Worm (Caenorhabditis elegans) whole organism, L2 larva: ENCODE data around the gene VY10G11R.1.
A peak's percentile ranks its signal among the peaks of the same experiment; 100 is the strongest.

Experiments used
- R02D3.7 ChIP-seq: fragments of 150-350 bp; optimal IDR thresholded peaks from 2 replicates; lab custom pipeline; 2014; ENCODE audit warnings: missing biosample characterization, missing genetic modification characterization
- Y55F3AM.14 ChIP-seq: fragments of 200-800 bp; sonication (Bioruptor generic); optimal IDR thresholded peaks from 2 replicates; lab custom pipeline; 2018; ENCODE audit warnings: mild to moderate bottlenecking, missing genetic modification characterization, missing compliant biosample characterization
- aly-2 ChIP-seq: fragments of 150-350 bp; optimal IDR thresholded peaks from 2 replicates; lab custom pipeline; 2014; ENCODE audit warnings: missing biosample characterization, missing genetic modification characterization
- blmp-1 ChIP-seq: sonication (generic microtip); optimal IDR thresholded peaks from 2 replicates; lab custom pipeline; 2017; ENCODE audit warnings: missing genetic modification characterization, mild to moderate bottlenecking, missing compliant biosample characterization, antibody characterized with exemption, moderate library complexity; ENCODE audit not compliant: insufficient read depth
- ceh-82 ChIP-seq: fragments of 150-350 bp; optimal IDR thresholded peaks from 2 replicates; lab custom pipeline; 2014; ENCODE audit warnings: missing biosample characterization, missing genetic modification characterization
- egl-27 ChIP-seq: sonication (generic microtip); optimal IDR thresholded peaks from 3 replicates; lab custom pipeline; 2017; ENCODE audit warnings: missing biosample characterization, missing genetic modification reagents, missing genetic modification characterization
- elt-3 ChIP-seq: sonication (generic microtip); optimal IDR thresholded peaks from 2 replicates; lab custom pipeline; 2017; ENCODE audit warnings: missing biosample characterization, missing genetic modification characterization
- fos-1 ChIP-seq: fragments of 150-350 bp; optimal IDR thresholded peaks from 2 replicates; lab custom pipeline; 2014; ENCODE audit warnings: missing biosample characterization, missing genetic modification characterization
- nhr-11 ChIP-seq: fragments of 150-350 bp; optimal IDR thresholded peaks from 2 replicates; lab custom pipeline; 2014; ENCODE audit warnings: missing biosample characterization, missing genetic modification characterization
- nhr-6 ChIP-seq: fragments of 150-350 bp; optimal IDR thresholded peaks from 2 replicates; lab custom pipeline; 2014; ENCODE audit warnings: missing biosample characterization, missing genetic modification characterization
- peb-1 ChIP-seq: fragments of 150-350 bp; optimal IDR thresholded peaks from 2 replicates; lab custom pipeline; 2014; ENCODE audit warnings: missing biosample characterization, missing genetic modification characterization
- snpc-4 ChIP-seq: fragments of 150-350 bp; optimal IDR thresholded peaks from 2 replicates; lab custom pipeline; 2014; ENCODE audit warnings: missing biosample characterization, missing genetic modification characterization
- unc-39 ChIP-seq: fragments of 150-350 bp; optimal IDR thresholded peaks from 2 replicates; lab custom pipeline; 2014; ENCODE audit warnings: missing biosample characterization, missing genetic modification characterization
- zag-1 ChIP-seq: fragments of 150-350 bp; optimal IDR thresholded peaks from 2 replicates; lab custom pipeline; 2014; ENCODE audit warnings: missing biosample characterization, missing genetic modification characterization

DNA sequence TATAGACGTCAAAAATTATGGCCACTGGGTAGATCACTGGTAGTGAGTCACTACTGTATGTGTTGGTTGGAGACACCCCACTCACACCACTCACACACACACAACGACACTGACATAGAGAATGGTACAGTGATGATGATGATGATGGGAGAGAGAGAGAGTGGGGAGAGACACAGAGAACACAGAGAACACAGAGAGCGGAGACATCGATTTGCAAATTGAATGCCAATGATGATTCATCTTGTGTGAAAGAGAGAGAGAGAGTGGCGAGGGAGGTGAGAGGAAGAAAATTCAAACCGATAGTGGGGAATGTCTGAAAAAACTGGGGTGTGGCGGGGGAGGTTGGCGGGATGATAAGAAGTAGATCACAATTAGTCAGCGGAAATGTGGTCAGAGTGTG, 19.2 kb upstream of the VY10G11R.1 start:
- TF ChIP-seq blmp-1 (tag; lab: Kevin White, UChicago) (peak; percentile 47), aly-2 (tag; lab: Kevin White, UChicago) (no peak), fos-1 (peak; percentile 100), snpc-4 (tag; lab: Kevin White, UChicago) (no peak), nhr-11 (tag; lab: Kevin White, UChicago) (no peak), unc-39 (tag; lab: Kevin White, UChicago) (no peak), R02D3.7 (no peak), elt-3 (tag; lab: Kevin White, UChicago) (no peak), zag-1 (tag; lab: Kevin White, UChicago) (no peak), nhr-6 (tag; lab: Kevin White, UChicago) (peak; percentile 40), peb-1 (tag; lab: Kevin White, UChicago) (no peak), ceh-82 (tag; lab: Kevin White, UChicago) (no peak), Y55F3AM.14 (GFP tag; lab: Kevin White, UChicago) (no peak), egl-27 (tag; lab: Kevin White, UChicago) (no peak)
